Worm (Caenorhabditis elegans): Measurements from ENCODE around the gene rig-4.

ce11 chrIV:8015726-8016312 is 11.9 kb upstream of the rig-4 start, which contains the start of gene C26B2.7:
- peak; percentile 53 for TF ChIP-seq him-1 (tag; optimal IDR thresholded peaks at IDR 0.05)
- peak; percentile 2 for TF ChIP-seq W03F9.2 (tag; optimal IDR thresholded peaks at IDR 0.05)
